Fruit fly (Drosophila melanogaster) whole organism, prepupa: ENCODE results near the gene mTTF.
A peak's percentile ranks its signal among the peaks of the same experiment; 100 is the strongest.

Experiments used
- Blimp-1 ChIP-seq: fragments of 200-800 bp; sonication (Bioruptor generic); optimal IDR thresholded peaks from 3 replicates; lab custom pipeline; 2017; ENCODE audit warnings: missing biosample characterization, missing genetic modification characterization, mild to moderate bottlenecking, moderate library complexity, missing genetic modification reagents
- CG10631 ChIP-seq: fragments of 200-800 bp; sonication (Bioruptor generic); optimal IDR thresholded peaks from 2 replicates; lab custom pipeline; 2016; ENCODE audit warnings: missing biosample characterization, missing genetic modification characterization
- CG11294 ChIP-seq: fragments of 200-800 bp; sonication (Bioruptor generic); IDR thresholded peaks from 2 replicates; pipeline ENCODE4 v1.3.6; 2022; ENCODE audit warnings: missing biosample characterization, missing genetic modification characterization
- CG11762 ChIP-seq: fragments of 200-800 bp; sonication (Bioruptor generic); optimal IDR thresholded peaks from 3 replicates; lab custom pipeline; 2016; ENCODE audit warnings: missing biosample characterization, missing genetic modification characterization; ENCODE audit not compliant: insufficient read depth
- CG11902 ChIP-seq: fragments of 200-800 bp; sonication (Bioruptor generic); optimal IDR thresholded peaks from 3 replicates; lab custom pipeline; 2016; ENCODE audit warnings: missing biosample characterization, missing genetic modification characterization
- CG1621 ChIP-seq: fragments of 200-800 bp; sonication (Bioruptor generic); optimal IDR thresholded peaks from 3 replicates; lab custom pipeline; 2018; ENCODE audit warnings: missing biosample characterization, mild to moderate bottlenecking, missing genetic modification characterization
- CG16779 ChIP-seq: fragments of 200-800 bp; sonication (Bioruptor generic); optimal IDR thresholded peaks from 3 replicates; lab custom pipeline; 2017; ENCODE audit warnings: missing biosample characterization, mild to moderate bottlenecking, missing genetic modification characterization
- CG3032 ChIP-seq: fragments of 200-800 bp; optimal IDR thresholded peaks from 2 replicates; lab custom pipeline; 2019; ENCODE audit warnings: missing biosample characterization, mild to moderate bottlenecking, missing genetic modification characterization, moderate library complexity
- CG31627 ChIP-seq: fragments of 200-800 bp; sonication (Bioruptor generic); optimal IDR thresholded peaks from 3 replicates; lab custom pipeline; 2016; ENCODE audit warnings: missing biosample characterization, missing genetic modification characterization
- CG32006 ChIP-seq: fragments of 200-800 bp; sonication (Bioruptor generic); optimal IDR thresholded peaks from 3 replicates; lab custom pipeline; 2017; ENCODE audit warnings: missing biosample characterization, mild to moderate bottlenecking, missing genetic modification characterization
- CG34406 ChIP-seq: fragments of 200-800 bp; sonication (Bioruptor generic); optimal IDR thresholded peaks from 3 replicates; lab custom pipeline; 2016; ENCODE audit warnings: missing biosample characterization, missing genetic modification characterization
- CG3919 ChIP-seq: fragments of 200-800 bp; sonication (Bioruptor generic); optimal IDR thresholded peaks from 3 replicates; lab custom pipeline; 2016; ENCODE audit warnings: missing biosample characterization, missing genetic modification characterization
- CG4318 ChIP-seq: fragments of 200-800 bp; sonication (Bioruptor generic); optimal IDR thresholded peaks from 3 replicates; lab custom pipeline; 2017; ENCODE audit warnings: missing biosample characterization, mild to moderate bottlenecking, missing genetic modification characterization
- CG6163 ChIP-seq: fragments of 200-800 bp; sonication (Bioruptor generic); IDR thresholded peaks from 3 replicates; pipeline ENCODE4 v1.3.6; 2022; ENCODE audit warnings: missing biosample characterization, missing genetic modification characterization
- CG6854 ChIP-seq: fragments of 200-800 bp; sonication (Bioruptor generic); optimal IDR thresholded peaks from 2 replicates; lab custom pipeline; 2017; ENCODE audit warnings: missing biosample characterization, mild to moderate bottlenecking, missing genetic modification characterization
- CG7368 ChIP-seq: fragments of 200-800 bp; sonication (Bioruptor generic); optimal IDR thresholded peaks from 3 replicates; lab custom pipeline; 2016; ENCODE audit warnings: missing biosample characterization, missing genetic modification characterization
- CG8119 ChIP-seq: fragments of 200-800 bp; sonication (Bioruptor generic); IDR thresholded peaks from 3 replicates; pipeline ENCODE4 v1.3.6; 2022; ENCODE audit warnings: missing biosample characterization, missing genetic modification characterization
- CG8319 ChIP-seq: fragments of 200-800 bp; sonication (Bioruptor generic); optimal IDR thresholded peaks from 3 replicates; lab custom pipeline; 2016; ENCODE audit warnings: missing biosample characterization, missing genetic modification characterization
- CG8632 ChIP-seq: fragments of 200-800 bp; sonication (Bioruptor generic); optimal IDR thresholded peaks from 3 replicates; lab custom pipeline; 2016; ENCODE audit warnings: missing biosample characterization, missing genetic modification characterization
- Eip75B ChIP-seq: fragments of 200-800 bp; sonication (Bioruptor generic); optimal IDR thresholded peaks from 3 replicates; lab custom pipeline; 2016; ENCODE audit warnings: missing biosample characterization, missing genetic modification characterization
- Eip78C ChIP-seq: fragments of 200-800 bp; sonication (Bioruptor generic); peaks from one replicate; lab custom pipeline; 2016; ENCODE audit warnings: missing biosample characterization, missing genetic modification characterization
- Eip93F ChIP-seq: fragments of 200-800 bp; sonication (Bioruptor generic); optimal IDR thresholded peaks from 2 replicates; lab custom pipeline; 2016; ENCODE audit warnings: missing biosample characterization, mild to moderate bottlenecking, missing genetic modification characterization
- Ets96B ChIP-seq: fragments of 200-800 bp; optimal IDR thresholded peaks from 2 replicates; lab custom pipeline; 2019; ENCODE audit warnings: missing biosample characterization, mild to moderate bottlenecking, missing genetic modification characterization, moderate library complexity
- Hr38 ChIP-seq: sonication (Bioruptor generic); optimal IDR thresholded peaks from 2 replicates; lab custom pipeline; 2016; ENCODE audit warnings: missing biosample characterization, missing genetic modification characterization
- Hr39 ChIP-seq: fragments of 200-800 bp; sonication (Bioruptor generic); optimal IDR thresholded peaks from 2 replicates; lab custom pipeline; 2016; ENCODE audit warnings: missing biosample characterization, missing genetic modification characterization
- Hr4 ChIP-seq: fragments of 200-800 bp; sonication (Bioruptor generic); optimal IDR thresholded peaks from 3 replicates; lab custom pipeline; 2016; ENCODE audit warnings: missing biosample characterization, missing genetic modification characterization
- Lpt ChIP-seq: fragments of 200-800 bp; sonication (Bioruptor generic); optimal IDR thresholded peaks from 3 replicates; lab custom pipeline; 2016; ENCODE audit warnings: missing biosample characterization, missing genetic modification characterization
- Met ChIP-seq: fragments of 200-800 bp; sonication (Bioruptor generic); optimal IDR thresholded peaks from 3 replicates; lab custom pipeline; 2016; ENCODE audit warnings: missing biosample characterization, missing genetic modification characterization
- OdsH ChIP-seq: fragments of 200-800 bp; sonication (Bioruptor generic); optimal IDR thresholded peaks from 3 replicates; lab custom pipeline; 2016; ENCODE audit warnings: missing biosample characterization, missing genetic modification characterization
- Sox102F ChIP-seq: fragments of 200-800 bp; sonication (Bioruptor generic); optimal IDR thresholded peaks from 2 replicates; lab custom pipeline; 2016; ENCODE audit warnings: missing biosample characterization, mild to moderate bottlenecking, missing genetic modification characterization
- Sox14 ChIP-seq: fragments of 200-800 bp; sonication (Bioruptor generic); optimal IDR thresholded peaks from 3 replicates; lab custom pipeline; 2016; ENCODE audit warnings: missing biosample characterization, missing genetic modification characterization
- achi ChIP-seq: fragments of 200-800 bp; sonication (Bioruptor generic); optimal IDR thresholded peaks from 3 replicates; lab custom pipeline; 2016; ENCODE audit warnings: missing biosample characterization, missing genetic modification characterization
- acj6 ChIP-seq: fragments of 200-800 bp; sonication (Bioruptor generic); optimal IDR thresholded peaks from 3 replicates; lab custom pipeline; 2016; ENCODE audit warnings: missing biosample characterization, missing genetic modification characterization
- cyc ChIP-seq: fragments of 200-800 bp; sonication (Bioruptor generic); optimal IDR thresholded peaks from 3 replicates; lab custom pipeline; 2016; ENCODE audit warnings: missing biosample characterization, missing genetic modification characterization
- dac ChIP-seq: fragments of 200-800 bp; sonication (Bioruptor generic); optimal IDR thresholded peaks from 2 replicates; lab custom pipeline; 2017; ENCODE audit warnings: missing biosample characterization, mild to moderate bottlenecking, missing genetic modification characterization
- dsx ChIP-seq: fragments of 200-800 bp; optimal IDR thresholded peaks from 3 replicates; lab custom pipeline; 2019; ENCODE audit warnings: missing biosample characterization, mild to moderate bottlenecking, missing genetic modification characterization, moderate library complexity; ENCODE audit not compliant: poor library complexity, severe bottlenecking
- fd59A ChIP-seq: fragments of 200-800 bp; sonication (Bioruptor generic); optimal IDR thresholded peaks from 2 replicates; lab custom pipeline; 2017; ENCODE audit warnings: missing biosample characterization, mild to moderate bottlenecking, missing genetic modification characterization, missing genetic modification reagents
- fd85E ChIP-seq: fragments of 200-800 bp; sonication (Bioruptor generic); optimal IDR thresholded peaks from 3 replicates; lab custom pipeline; 2016; ENCODE audit warnings: missing biosample characterization, missing genetic modification characterization
- net ChIP-seq: fragments of 200-800 bp; sonication (Bioruptor generic); optimal IDR thresholded peaks from 3 replicates; lab custom pipeline; 2016; ENCODE audit warnings: missing biosample characterization, missing genetic modification characterization
- pdm3 ChIP-seq: fragments of 200-800 bp; sonication (Bioruptor generic); optimal IDR thresholded peaks from 3 replicates; lab custom pipeline; 2016; ENCODE audit warnings: missing biosample characterization, missing genetic modification characterization
- spab ChIP-seq: fragments of 200-800 bp; sonication (Bioruptor generic); optimal IDR thresholded peaks from 2 replicates; lab custom pipeline; 2017; ENCODE audit warnings: missing biosample characterization, mild to moderate bottlenecking, missing genetic modification characterization, missing genetic modification reagents
- ss ChIP-seq, 2 experiments: fragments of 200-800 bp; sonication (Bioruptor generic); optimal IDR thresholded peaks; 2 replicates in 1 of 2; 3 replicates in 1 of 2; lab custom pipeline; 2017 to 2018; ENCODE audit warnings: mild to moderate bottlenecking in 2 of 2, missing biosample characterization in 2 of 2, missing genetic modification characterization in 2 of 2, moderate library complexity in 1 of 2
- svp ChIP-seq: fragments of 200-800 bp; sonication (Bioruptor generic); peaks from one replicate; lab custom pipeline; 2016; ENCODE audit warnings: missing biosample characterization, missing genetic modification characterization
- topi ChIP-seq: fragments of 200-800 bp; sonication (Bioruptor generic); optimal IDR thresholded peaks from 3 replicates; lab custom pipeline; 2016; ENCODE audit warnings: missing biosample characterization, missing genetic modification characterization
- vri ChIP-seq: fragments of 200-800 bp; sonication (Bioruptor generic); optimal IDR thresholded peaks from 3 replicates; lab custom pipeline; 2016; ENCODE audit warnings: missing biosample characterization, mild to moderate bottlenecking, missing genetic modification characterization

The mTTF gene

DNA sequence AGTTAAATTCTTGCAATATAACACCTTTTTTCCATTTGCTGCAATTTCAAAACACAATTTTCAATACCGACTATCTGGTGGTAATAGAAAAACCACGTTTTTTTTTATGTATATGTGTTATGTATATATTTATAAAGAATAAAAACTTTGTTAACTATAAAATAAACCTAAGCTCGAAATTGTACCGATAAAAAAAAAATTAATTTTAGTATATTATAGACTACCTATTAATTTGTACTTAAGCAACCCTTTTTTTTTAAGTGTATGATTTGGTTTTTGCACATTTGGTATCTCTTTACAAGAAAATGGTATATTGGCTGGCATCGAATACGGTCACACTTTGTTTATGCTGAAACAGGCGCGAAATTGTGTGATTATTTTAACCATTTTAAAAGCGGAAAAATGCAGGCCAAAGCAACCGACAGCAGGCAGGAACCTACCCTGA, 13.2 kb upstream of the mTTF start, which contains the start of gene spel1 (continued):
- peak; percentile 76 for TF ChIP-seq CG3032
- TF ChIP-seq CG34406 (GFP tag; lab: Kevin White, UChicago), result peak; percentile 79
- TF ChIP-seq fd85E (GFP tag; lab: Kevin White, UChicago), result no peak
- TF ChIP-seq Hr38, result no peak
- TF ChIP-seq CG6854 (GFP tag; lab: Kevin White, UChicago), result no peak
- TF ChIP-seq CG11762 (GFP tag; lab: Kevin White, UChicago), result peak; percentile 43
- TF ChIP-seq cyc (GFP tag; lab: Kevin White, UChicago), result peak; percentile 59
- TF ChIP-seq, all 60 proteins: peak for 47

DNA sequence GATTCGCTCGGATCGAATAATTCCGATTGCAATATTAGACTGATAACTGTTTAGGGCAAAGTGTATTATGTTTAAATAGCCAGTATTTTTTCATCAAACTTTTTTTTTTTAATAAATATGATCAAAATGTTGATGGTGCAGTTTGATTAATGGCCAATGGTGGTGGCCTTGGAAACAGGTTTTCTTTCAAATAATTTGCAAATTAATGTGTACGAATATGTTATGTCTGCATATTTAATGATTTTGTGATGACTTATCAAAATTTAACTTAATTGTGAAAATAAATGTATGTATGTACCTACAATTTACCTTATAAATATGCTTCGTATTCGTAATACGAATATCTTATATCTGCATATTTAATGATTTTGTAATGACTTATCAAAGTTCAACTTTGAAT, 12.7 kb upstream of the mTTF start:
- TF ChIP-seq Hr4 (GFP tag; lab: Kevin White, UChicago) (no peak), CG31627 (GFP tag; lab: Kevin White, UChicago) (no peak), fd85E (GFP tag; lab: Kevin White, UChicago) (no peak), Sox14 (GFP tag; lab: Kevin White, UChicago) (no peak), CG8319 (GFP tag; lab: Kevin White, UChicago) (no peak)

DNA sequence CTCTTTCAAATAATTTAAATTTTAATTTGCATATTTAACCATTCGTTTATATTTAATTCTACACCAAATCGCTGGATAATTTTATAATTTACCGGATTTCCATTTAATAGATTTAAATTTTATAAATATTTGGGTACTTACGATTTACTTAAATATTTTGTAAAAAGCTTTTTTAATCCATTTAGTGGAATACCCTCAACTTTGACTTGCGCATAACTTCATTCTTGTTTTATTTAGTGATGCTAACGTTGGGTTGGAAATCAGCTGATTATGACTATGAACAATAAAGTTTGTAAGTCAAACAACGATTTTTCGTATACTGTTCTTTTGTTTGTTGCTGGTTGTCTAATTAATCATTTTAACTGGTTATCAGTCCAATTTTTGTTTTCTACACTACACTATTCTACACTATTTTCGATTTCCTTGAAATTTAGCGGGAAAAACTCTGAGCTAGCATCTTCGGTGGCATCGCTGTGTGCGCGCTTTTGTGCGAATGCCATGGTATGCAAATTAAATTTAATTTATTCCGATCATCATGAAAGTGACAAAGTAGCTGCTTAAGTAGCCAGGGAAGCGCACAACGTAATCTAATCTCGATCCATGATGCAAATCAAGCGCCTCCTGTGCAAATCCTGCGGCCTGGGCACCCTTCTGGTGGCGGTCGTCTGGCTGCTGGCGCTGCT, 10.3 kb upstream of the mTTF start, which contains the start of gene Pgant35A:
Pgant35A (plus strand) TSS at position 473 of the 683 bp plus-strand sequence.
- TF ChIP-seq Lpt (GFP tag; lab: Kevin White, UChicago) (no peak), ss (GFP tag; optimal IDR thresholded peaks at IDR 0.05; lab: Kevin White, UChicago) (peak in 1 of 2 experiments; percentile 2), Blimp-1 (GFP tag; lab: Kevin White, UChicago) (no peak), Eip93F (GFP tag; lab: Kevin White, UChicago) (no peak), Eip78C (GFP tag; lab: Kevin White, UChicago) (peak; percentile 40), Sox102F (peak; percentile 26), topi (GFP tag; lab: Kevin White, UChicago) (peak; percentile 18), CG6854 (GFP tag; lab: Kevin White, UChicago) (no peak), vri (no peak), fd59A (GFP tag; lab: Kevin White, UChicago) (no peak), dac (GFP tag; lab: Kevin White, UChicago) (no peak), CG11294 (GFP tag; lab: Robert Waterston, UW) (no peak), CG3919 (GFP tag; lab: Kevin White, UChicago) (no peak), CG11902 (GFP tag; lab: Kevin White, UChicago) (no peak), Eip75B (GFP tag; lab: Kevin White, UChicago) (no peak), pdm3 (peak; percentile 38), CG31627 (GFP tag; lab: Kevin White, UChicago) (peak; percentile 36), CG3032 (peak; percentile 20), CG8632 (GFP tag; lab: Kevin White, UChicago) (no peak), spab (GFP tag; lab: Kevin White, UChicago) (no peak), Hr38 (no peak), CG7368 (GFP tag; lab: Kevin White, UChicago) (no peak), CG16779 (tag; lab: Kevin White, UChicago) (no peak), CG32006 (peak; percentile 21), achi (GFP tag; lab: Kevin White, UChicago) (no peak), dsx (GFP tag; lab: Kevin White, UChicago) (peak; percentile 51), cyc (GFP tag; lab: Kevin White, UChicago) (no peak), CG1621 (tag; lab: Kevin White, UChicago) (no peak), OdsH (no peak), Sox14 (GFP tag; lab: Kevin White, UChicago) (peak; percentile 35), Hr4 (GFP tag; lab: Kevin White, UChicago) (peak; percentile 23), CG6163 (no peak), CG8119 (GFP tag; lab: Robert Waterston, UW) (peak; percentile 63; the same call in 2 of the 3 replicates), Hr39 (peak; percentile 30), CG10631 (GFP tag; lab: Kevin White, UChicago) (peak; percentile 28), CG8319 (GFP tag; lab: Kevin White, UChicago) (no peak), CG11762 (GFP tag; lab: Kevin White, UChicago) (no peak), CG4318 (GFP tag; lab: Kevin White, UChicago) (no peak), svp (GFP tag; lab: Kevin White, UChicago) (peak; percentile 71), acj6 (peak; percentile 15), Ets96B (no peak), net (GFP tag; lab: Kevin White, UChicago) (no peak), Met (peak; percentile 32)
